Worm (Caenorhabditis elegans) whole organism, young adult: ENCODE data around the gene cdt-2.
A peak's percentile ranks its signal among the peaks of the same experiment; 100 is the strongest.

Experiments used
- B0019.2 ChIP-seq: fragments of 200-800 bp; sonication (Bioruptor generic); conservative IDR thresholded peaks from 2 replicates; pipeline ENCODE4 v1.3.6; 2022; ENCODE audit warnings: missing genetic modification reagents, missing genetic modification characterization, missing compliant biosample characterization
- B0261.1 ChIP-seq: sonication (generic microtip); optimal IDR thresholded peaks from 2 replicates; lab custom pipeline; 2016; ENCODE audit warnings: mild to moderate bottlenecking, missing genetic modification characterization, moderate library complexity, missing compliant biosample characterization
- D2030.7 ChIP-seq: fragments of 200-800 bp; sonication (Bioruptor generic); IDR thresholded peaks from 2 replicates; pipeline ENCODE4 v1.3.6; 2022; ENCODE audit warnings: missing genetic modification reagents, missing genetic modification characterization, missing compliant biosample characterization
- F39B2.1 ChIP-seq: fragments of 200-800 bp; sonication (Bioruptor generic); IDR thresholded peaks from 2 replicates; pipeline ENCODE4 v1.3.6; 2022; ENCODE audit warnings: missing genetic modification reagents, missing genetic modification characterization, missing compliant biosample characterization
- F55B11.4 ChIP-seq: sonication (generic microtip); optimal IDR thresholded peaks from 2 replicates; lab custom pipeline; 2016; ENCODE audit warnings: missing compliant biosample characterization, missing genetic modification characterization, borderline replicate concordance; ENCODE audit not compliant: insufficient read depth
- K11D2.4 ChIP-seq: fragments of 200-800 bp; sonication (Bioruptor generic); IDR thresholded peaks from 2 replicates; pipeline ENCODE4 v1.3.6; 2022; ENCODE audit warnings: missing genetic modification reagents, missing genetic modification characterization, missing compliant biosample characterization
- T07F8.4 ChIP-seq: sonication (generic microtip); optimal IDR thresholded peaks from 2 replicates; lab custom pipeline; 2016; ENCODE audit warnings: mild to moderate bottlenecking, missing genetic modification characterization, moderate library complexity, missing compliant biosample characterization
- Y56A3A.18 ChIP-seq: fragments of 200-800 bp; sonication (Bioruptor generic); IDR thresholded peaks from 2 replicates; pipeline ENCODE4 v1.3.6; 2022; ENCODE audit warnings: missing genetic modification reagents, missing genetic modification characterization, missing compliant biosample characterization
- aptf-2 ChIP-seq: fragments of 200-800 bp; sonication (Bioruptor generic); conservative IDR thresholded peaks from 2 replicates; pipeline ENCODE4 v1.3.6; 2022; ENCODE audit warnings: missing genetic modification reagents, missing genetic modification characterization, missing compliant biosample characterization
- aptf-3 ChIP-seq: fragments of 200-800 bp; sonication (Bioruptor generic); IDR thresholded peaks from 2 replicates; pipeline ENCODE4 v1.3.6; 2022; ENCODE audit warnings: missing genetic modification characterization, missing compliant biosample characterization
- attf-3 ChIP-seq: fragments of 200-800 bp; sonication (Bioruptor generic); conservative IDR thresholded peaks from 2 replicates; pipeline ENCODE4 v1.3.6; 2022; ENCODE audit warnings: missing genetic modification reagents, missing genetic modification characterization, missing compliant biosample characterization
- attf-6 ChIP-seq: fragments of 200-800 bp; sonication (Bioruptor generic); IDR thresholded peaks from 2 replicates; pipeline ENCODE4 v1.3.6; 2022; ENCODE audit warnings: missing genetic modification reagents, missing genetic modification characterization, missing compliant biosample characterization
- ccch-3 ChIP-seq: fragments of 200-800 bp; sonication (Bioruptor generic); optimal IDR thresholded peaks from 2 replicates; lab custom pipeline; 2018; ENCODE audit warnings: mild to moderate bottlenecking, missing genetic modification characterization, missing compliant biosample characterization
- cebp-1 ChIP-seq, 2 experiments: fragments of 200-800 bp in 1 of 2; sonication (Bioruptor generic) in 1 of 2; sonication (generic microtip) in 1 of 2; IDR thresholded peaks in 1 of 2; optimal IDR thresholded peaks in 1 of 2; 2 replicates each; pipeline versions ENCODE4 v1.3.6 to Lab custom; 2017 to 2022; ENCODE audit warnings: missing compliant biosample characterization in 2 of 2, missing genetic modification characterization in 2 of 2, mild to moderate bottlenecking in 1 of 2, missing genetic modification reagents in 1 of 2, moderate library complexity in 1 of 2
- cebp-2 ChIP-seq: fragments of 200-800 bp; sonication (Bioruptor generic); IDR thresholded peaks from 2 replicates; pipeline ENCODE4 v1.3.6; 2022; ENCODE audit warnings: missing genetic modification characterization, missing compliant biosample characterization
- ceh-100 ChIP-seq: fragments of 200-800 bp; sonication (Bioruptor generic); IDR thresholded peaks from 2 replicates; pipeline ENCODE4 v1.3.6; 2022; ENCODE audit warnings: missing genetic modification reagents, missing genetic modification characterization, missing compliant biosample characterization
- die-1 ChIP-seq: sonication (generic microtip); optimal IDR thresholded peaks from 2 replicates; lab custom pipeline; 2016; ENCODE audit warnings: missing genotype, mild to moderate bottlenecking, missing genetic modification characterization, missing compliant biosample characterization
- dpff-1 ChIP-seq: sonication (generic microtip); optimal IDR thresholded peaks from 2 replicates; lab custom pipeline; 2017; ENCODE audit warnings: mild to moderate bottlenecking, missing genetic modification characterization, missing compliant biosample characterization
- efl-1 ChIP-seq: fragments of 150-350 bp; optimal IDR thresholded peaks from 2 replicates; lab custom pipeline; 2014; ENCODE audit warnings: missing biosample characterization, missing genetic modification reagents, missing genetic modification characterization
- egl-44 ChIP-seq: fragments of 200-800 bp; sonication (Bioruptor generic); IDR thresholded peaks from 2 replicates; pipeline ENCODE4 v1.3.6; 2022; ENCODE audit warnings: missing genetic modification reagents, missing genetic modification characterization, missing compliant biosample characterization
- ekl-4 ChIP-seq: fragments of 200-800 bp; sonication (Bioruptor generic); IDR thresholded peaks from 2 replicates; pipeline ENCODE4 v1.3.6; 2022; ENCODE audit warnings: missing genetic modification reagents, missing genetic modification characterization, missing compliant biosample characterization
- ets-4 ChIP-seq: fragments of 200-800 bp; sonication (Bioruptor generic); optimal IDR thresholded peaks from 2 replicates; lab custom pipeline; 2018; ENCODE audit warnings: mild to moderate bottlenecking, missing genetic modification characterization, missing compliant biosample characterization
- fkh-3 ChIP-seq: sonication (generic microtip); optimal IDR thresholded peaks from 2 replicates; lab custom pipeline; 2016; ENCODE audit warnings: mild to moderate bottlenecking, missing genetic modification characterization, missing compliant biosample characterization
- hmg-1.2 ChIP-seq: fragments of 200-800 bp; sonication (Bioruptor generic); IDR thresholded peaks from 2 replicates; pipeline ENCODE4 v1.3.6; 2022; ENCODE audit warnings: missing genetic modification reagents, missing genetic modification characterization, missing compliant biosample characterization
- hsf-1 ChIP-seq: fragments of 200-800 bp; sonication (Bioruptor generic); IDR thresholded peaks from 2 replicates; pipeline ENCODE4 v1.3.6; 2022; ENCODE audit warnings: missing genetic modification reagents, missing genetic modification characterization, missing compliant biosample characterization
- lag-1 ChIP-seq: fragments of 200-800 bp; sonication (Bioruptor generic); IDR thresholded peaks from 2 replicates; pipeline ENCODE4 v1.3.6; 2022; ENCODE audit warnings: missing genetic modification reagents, missing genetic modification characterization, missing compliant biosample characterization
- lin-26 ChIP-seq: fragments of 200-800 bp; sonication (Bioruptor generic); IDR thresholded peaks from 2 replicates; pipeline ENCODE4 v1.3.6; 2022; ENCODE audit warnings: missing genetic modification reagents, missing genetic modification characterization, missing compliant biosample characterization
- lin-54 ChIP-seq: fragments of 200-800 bp; sonication (Bioruptor generic); optimal IDR thresholded peaks from 2 replicates; lab custom pipeline; 2018; ENCODE audit warnings: mild to moderate bottlenecking, missing genetic modification characterization, missing compliant biosample characterization
- madf-3 ChIP-seq: fragments of 200-800 bp; sonication (Bioruptor generic); IDR thresholded peaks from 2 replicates; pipeline ENCODE4 v1.3.6; 2022; ENCODE audit warnings: missing genetic modification reagents, missing genetic modification characterization, missing compliant biosample characterization
- nfya-1 ChIP-seq: sonication (generic microtip); optimal IDR thresholded peaks from 2 replicates; lab custom pipeline; 2017; ENCODE audit warnings: antibody characterized with exemption, missing compliant biosample characterization, missing genetic modification characterization, borderline replicate concordance; ENCODE audit not compliant: insufficient read depth
- nfya-2 ChIP-seq: fragments of 200-800 bp; sonication (Bioruptor generic); IDR thresholded peaks from 2 replicates; pipeline ENCODE4 v1.3.6; 2022; ENCODE audit warnings: missing genetic modification reagents, missing genetic modification characterization, missing compliant biosample characterization
- nfyb-1 ChIP-seq: fragments of 200-800 bp; sonication (Bioruptor generic); IDR thresholded peaks from 2 replicates; pipeline ENCODE4 v1.3.6; 2022; ENCODE audit warnings: missing genetic modification reagents, missing genetic modification characterization, missing compliant biosample characterization
- pbrm-1 ChIP-seq: fragments of 200-800 bp; sonication (Bioruptor generic); IDR thresholded peaks from 2 replicates; pipeline ENCODE4 v1.3.6; 2022; ENCODE audit warnings: missing genetic modification reagents, missing genetic modification characterization, missing compliant biosample characterization
- rcor-1 ChIP-seq: fragments of 200-800 bp; sonication (Bioruptor generic); IDR thresholded peaks from 2 replicates; pipeline ENCODE4 v1.3.6; 2022; ENCODE audit warnings: missing genetic modification reagents, missing genetic modification characterization, missing compliant biosample characterization
- rec-8 ChIP-seq, 2 experiments: sonication (generic microtip); optimal IDR thresholded peaks; 2 replicates each; lab custom pipeline; 2016; ENCODE audit warnings: mild to moderate bottlenecking in 2 of 2, missing genetic modification characterization in 2 of 2, missing genetic modification reagents in 2 of 2, missing genotype in 2 of 2, missing biosample characterization in 1 of 2, missing compliant biosample characterization in 1 of 2, moderate library complexity in 1 of 2
- repo-1 ChIP-seq: sonication (generic microtip); optimal IDR thresholded peaks from 2 replicates; lab custom pipeline; 2017; ENCODE audit warnings: mild to moderate bottlenecking, missing genetic modification characterization, missing compliant biosample characterization
- snpc-1.3 ChIP-seq: sonication (generic microtip); optimal IDR thresholded peaks from 2 replicates; lab custom pipeline; 2017; ENCODE audit warnings: missing genetic modification characterization, mild to moderate bottlenecking, missing compliant biosample characterization, antibody characterized with exemption, moderate library complexity, missing genotype, missing genetic modification reagents; ENCODE audit not compliant: insufficient read depth
- snpc-3.4 ChIP-seq: sonication (generic microtip); optimal IDR thresholded peaks from 2 replicates; lab custom pipeline; 2017; ENCODE audit warnings: missing genetic modification characterization, mild to moderate bottlenecking, missing compliant biosample characterization, antibody characterized with exemption, moderate library complexity, missing genotype, missing genetic modification reagents
- tbp1 ChIP-seq: fragments of 200-800 bp; sonication (Bioruptor generic); optimal IDR thresholded peaks from 2 replicates; lab custom pipeline; 2018; ENCODE audit warnings: mild to moderate bottlenecking, missing genetic modification characterization, missing compliant biosample characterization
- tbx-9 ChIP-seq: sonication (generic microtip); optimal IDR thresholded peaks from 2 replicates; lab custom pipeline; 2016; ENCODE audit warnings: borderline replicate concordance, missing genetic modification characterization, inconsistent platforms, missing compliant biosample characterization
- tlf-1 ChIP-seq: fragments of 200-800 bp; sonication (Bioruptor generic); optimal IDR thresholded peaks from 2 replicates; lab custom pipeline; 2018; ENCODE audit warnings: mild to moderate bottlenecking, missing genetic modification characterization, missing compliant biosample characterization
- unc-130 ChIP-seq: sonication (generic microtip); optimal IDR thresholded peaks from 2 replicates; lab custom pipeline; 2016; ENCODE audit warnings: missing genetic modification reagents, missing genetic modification characterization, missing compliant biosample characterization
- unc-62 ChIP-seq: fragments of 150-350 bp; optimal IDR thresholded peaks from 2 replicates; lab custom pipeline; 2014; ENCODE audit warnings: missing biosample characterization, missing genetic modification reagents, missing genetic modification characterization
- xnd-1 ChIP-seq: sonication (generic microtip); optimal IDR thresholded peaks from 2 replicates; lab custom pipeline; 2016; ENCODE audit warnings: missing genotype, missing genetic modification reagents, missing genetic modification characterization, missing compliant biosample characterization
- ztf-22 ChIP-seq: fragments of 200-800 bp; sonication (Bioruptor generic); optimal IDR thresholded peaks from 2 replicates; lab custom pipeline; 2018; ENCODE audit warnings: mild to moderate bottlenecking, missing genetic modification characterization, moderate library complexity, missing compliant biosample characterization
- ztf-25 ChIP-seq: fragments of 200-800 bp; sonication (Bioruptor generic); IDR thresholded peaks from 2 replicates; pipeline ENCODE4 v1.3.6; 2022; ENCODE audit warnings: missing genetic modification reagents, missing genetic modification characterization, missing compliant biosample characterization
- ztf-28 ChIP-seq: fragments of 200-800 bp; sonication (Bioruptor generic); IDR thresholded peaks from 2 replicates; pipeline ENCODE4 v1.3.6; 2022; ENCODE audit warnings: missing genetic modification reagents, missing genetic modification characterization, missing compliant biosample characterization

cdt-2 gene

ce11 chrV:14991489-14991888 lies 563 bp upstream of the cdt-2 start (continued):
- TF ChIP-seq F55B11.4 (tag; lab: Kevin White, UChicago) (no peak), ekl-4 (GFP tag; lab: Robert Waterston, UW) (peak; percentile 72), nfya-1 (tag; lab: Kevin White, UChicago) (no peak), aptf-2 (GFP tag; lab: Robert Waterston, UW) (no peak), rcor-1 (peak; percentile 69), nfyb-1 (GFP tag; lab: Robert Waterston, UW) (no peak), lag-1 (GFP tag; lab: Robert Waterston, UW) (no peak), K11D2.4 (GFP tag; lab: Robert Waterston, UW) (no peak), unc-130 (GFP tag; lab: Kevin White, UChicago) (peak; percentile 65), ets-4 (GFP tag; lab: Kevin White, UChicago) (no peak), F39B2.1 (GFP tag; lab: Robert Waterston, UW) (0 out of 2 replicates have a peak, but pooled peaks have one; percentile 43), hmg-1.2 (GFP tag; lab: Robert Waterston, UW) (peak; percentile 12; the same call in 1 of the 2 replicates), lin-26 (GFP tag; lab: Robert Waterston, UW) (no peak; the same call in 1 of the 2 replicates), D2030.7 (GFP tag; lab: Robert Waterston, UW) (peak; percentile 42), ccch-3 (no peak), madf-3 (GFP tag; lab: Robert Waterston, UW) (peak; percentile 48; the same call in 1 of the 2 replicates), B0261.1 (tag; lab: Kevin White, UChicago) (no peak), cebp-2 (GFP tag; lab: Robert Waterston, UW) (no peak), B0019.2 (GFP tag; lab: Robert Waterston, UW) (no peak), snpc-3.4 (tag; lab: Kevin White, UChicago) (peak; percentile 74), tbx-9 (no peak), ztf-22 (GFP tag; lab: Kevin White, UChicago) (no peak), die-1 (tag; lab: Kevin White, UChicago) (peak; percentile 50), nfya-2 (GFP tag; lab: Robert Waterston, UW) (no peak), unc-62 (no peak), xnd-1 (tag; lab: Kevin White, UChicago) (peak; percentile 21), pbrm-1 (0 out of 2 replicates have a peak, but pooled peaks have one; percentile 13), repo-1 (tag; lab: Kevin White, UChicago) (peak; percentile 11), ztf-25 (GFP tag; lab: Robert Waterston, UW) (no peak), cebp-1 (GFP tag; IDR thresholded peaks at IDR 0.05; lab: Robert Waterston, UW) (no peak), cebp-1 (tag; optimal IDR thresholded peaks at IDR 0.05; lab: Kevin White, UChicago) (peak; percentile 21), aptf-3 (GFP tag; lab: Robert Waterston, UW) (no peak), hsf-1 (GFP tag; lab: Robert Waterston, UW) (peak; percentile 79), fkh-3 (tag; lab: Kevin White, UChicago) (no peak), egl-44 (peak; percentile 44; the same call in 1 of the 2 replicates), tbp1 (peak; percentile 42), ztf-28 (no peak), dpff-1 (tag; lab: Kevin White, UChicago) (no peak), attf-6 (peak; percentile 84), attf-3 (no peak), T07F8.4 (tag; lab: Kevin White, UChicago) (no peak), rec-8 (tag; optimal IDR thresholded peaks at IDR 0.05; lab: Kevin White, UChicago) (no peak), ceh-100 (GFP tag; lab: Robert Waterston, UW) (peak; percentile 56; the same call in 1 of the 2 replicates), lin-54 (GFP tag; lab: Kevin White, UChicago) (peak; percentile 51), efl-1 (GFP tag; lab: Kevin White, UChicago) (peak; percentile 6), snpc-1.3 (tag; lab: Kevin White, UChicago) (peak; percentile 85), tlf-1 (GFP tag; lab: Kevin White, UChicago) (no peak), Y56A3A.18 (GFP tag; lab: Robert Waterston, UW) (no peak)
